Fruit fly (Drosophila melanogaster) S2 (cell line): ENCODE measurements around the gene dao.

ENCODE experiments used
- CG8478 ChIP-seq: fragments of >200 bp; optimal IDR thresholded peaks from 2 replicates; lab custom pipeline; 2018
- CTCF ChIP-seq, 2 experiments: fragments of >200 bp; optimal IDR thresholded peaks; 2 replicates each; lab custom pipeline; 2018

DNA sequence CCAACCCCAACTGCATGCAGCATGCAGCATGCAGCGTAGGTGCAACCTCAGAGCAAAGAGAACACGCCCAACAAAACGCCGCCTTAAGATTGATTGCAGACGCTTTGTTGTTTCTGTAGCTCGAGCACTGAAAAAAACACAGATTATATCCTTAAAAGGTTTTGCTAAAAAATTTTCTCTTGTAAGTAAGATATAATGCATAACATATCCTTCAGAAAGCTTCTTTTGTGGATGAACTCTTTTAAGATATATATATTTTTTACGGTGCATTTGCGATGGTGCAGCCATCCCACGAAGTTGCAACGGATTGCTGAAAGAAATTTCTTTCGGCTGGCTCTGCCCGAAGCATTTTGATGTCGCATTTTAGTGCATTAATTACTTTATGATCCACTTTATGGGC is 27.1 kb downstream of the dao start:
- TF ChIP-seq CTCF (optimal IDR thresholded peaks at IDR 0.05; lab: Kevin White, UChicago) (no peak), CG8478 (no peak)
